Worm (Caenorhabditis elegans) whole organism, mixed stage, embryonic: ENCODE data around the gene clc-19.

Experiments
- M03D4.4 ChIP-seq: sonication (generic microtip); optimal IDR thresholded peaks from 2 replicates; lab custom pipeline; 2017; ENCODE audit warnings: mild to moderate bottlenecking, missing genetic modification characterization, missing compliant biosample characterization
- bed-3 ChIP-seq: fragments of 200-800 bp; sonication (Bioruptor generic); optimal IDR thresholded peaks from 3 replicates; lab custom pipeline; 2018; ENCODE audit warnings: mild to moderate bottlenecking, missing genetic modification characterization, moderate library complexity, missing compliant biosample characterization
- blmp-1 ChIP-seq: fragments of 150-350 bp; optimal IDR thresholded peaks from 2 replicates; lab custom pipeline; 2014; ENCODE audit warnings: missing biosample characterization, missing genetic modification characterization
- ceh-39 ChIP-seq: fragments of 150-350 bp; optimal IDR thresholded peaks from 2 replicates; lab custom pipeline; 2014; ENCODE audit warnings: missing biosample characterization, missing genetic modification characterization
- ceh-43 ChIP-seq: fragments of 200-800 bp; sonication (Bioruptor generic); optimal IDR thresholded peaks from 2 replicates; lab custom pipeline; 2018; ENCODE audit warnings: mild to moderate bottlenecking, missing genetic modification characterization, moderate library complexity, missing compliant biosample characterization
- ceh-83 ChIP-seq: fragments of 200-800 bp; sonication (Bioruptor generic); optimal IDR thresholded peaks from 2 replicates; lab custom pipeline; 2018; ENCODE audit warnings: mild to moderate bottlenecking, missing genetic modification characterization, missing compliant biosample characterization
- ces-1 ChIP-seq: fragments of 150-350 bp; optimal IDR thresholded peaks from 2 replicates; lab custom pipeline; 2014; ENCODE audit warnings: missing biosample characterization, missing genetic modification reagents, missing genetic modification characterization
- cnd-1 ChIP-seq: fragments of 200-800 bp; sonication (Bioruptor generic); optimal IDR thresholded peaks from 2 replicates; lab custom pipeline; 2018; ENCODE audit warnings: mild to moderate bottlenecking, missing genetic modification characterization, missing compliant biosample characterization
- drap-1 ChIP-seq: fragments of 200-800 bp; sonication (Bioruptor generic); optimal IDR thresholded peaks from 3 replicates; lab custom pipeline; 2018; ENCODE audit warnings: mild to moderate bottlenecking, missing genetic modification characterization, missing compliant biosample characterization
- elt-1 ChIP-seq: sonication (generic microtip); optimal IDR thresholded peaks from 2 replicates; lab custom pipeline; 2017; ENCODE audit warnings: missing genetic modification characterization, mild to moderate bottlenecking, missing compliant biosample characterization, antibody characterized with exemption, moderate library complexity, borderline replicate concordance; ENCODE audit not compliant: insufficient read depth
- elt-3 ChIP-seq: fragments of 150-350 bp; optimal IDR thresholded peaks from 2 replicates; lab custom pipeline; 2014; ENCODE audit warnings: missing biosample characterization, missing genetic modification characterization
- flh-1 ChIP-seq: fragments of 200-800 bp; sonication (Bioruptor generic); optimal IDR thresholded peaks from 2 replicates; lab custom pipeline; 2018; ENCODE audit warnings: mild to moderate bottlenecking, missing genetic modification characterization, moderate library complexity, missing compliant biosample characterization
- ham-2 ChIP-seq: fragments of 200-800 bp; sonication (Bioruptor generic); optimal IDR thresholded peaks from 2 replicates; lab custom pipeline; 2018; ENCODE audit warnings: mild to moderate bottlenecking, missing genetic modification characterization, missing compliant biosample characterization
- hlh-1 ChIP-seq: fragments of 150-350 bp; optimal IDR thresholded peaks from 2 replicates; lab custom pipeline; 2014; ENCODE audit warnings: missing biosample characterization, missing genetic modification reagents, missing genetic modification characterization
- lin-13 ChIP-seq: fragments of 150-350 bp; optimal IDR thresholded peaks from 2 replicates; lab custom pipeline; 2014; ENCODE audit warnings: missing biosample characterization, missing genetic modification characterization
- mep-1 ChIP-seq: fragments of 150-350 bp; optimal IDR thresholded peaks from 2 replicates; lab custom pipeline; 2017; ENCODE audit warnings: missing biosample characterization, missing genetic modification reagents, missing genetic modification characterization, inconsistent platforms
- mls-2 ChIP-seq: sonication (generic microtip); optimal IDR thresholded peaks from 2 replicates; lab custom pipeline; 2016; ENCODE audit warnings: mild to moderate bottlenecking, missing genetic modification characterization, moderate library complexity, missing compliant biosample characterization
- nhr-12 ChIP-seq: fragments of 150-350 bp; optimal IDR thresholded peaks from 2 replicates; lab custom pipeline; 2014; ENCODE audit warnings: missing biosample characterization, missing genetic modification characterization
- nhr-2 ChIP-seq: fragments of 150-350 bp; optimal IDR thresholded peaks from 2 replicates; lab custom pipeline; 2014; ENCODE audit warnings: missing biosample characterization, missing genetic modification characterization
- nhr-237 ChIP-seq: fragments of 150-350 bp; optimal IDR thresholded peaks from 2 replicates; lab custom pipeline; 2014; ENCODE audit warnings: missing biosample characterization, missing genetic modification characterization
- nhr-28 ChIP-seq: fragments of 150-350 bp; optimal IDR thresholded peaks from 2 replicates; lab custom pipeline; 2014; ENCODE audit warnings: missing biosample characterization, missing genetic modification characterization
- nhr-76 ChIP-seq: sonication (generic microtip); optimal IDR thresholded peaks from 2 replicates; lab custom pipeline; 2017; ENCODE audit warnings: missing biosample characterization, missing genetic modification characterization
- pha-4 ChIP-seq: fragments of 150-350 bp; optimal IDR thresholded peaks from 2 replicates; lab custom pipeline; 2018; ENCODE audit warnings: missing biosample characterization, missing genetic modification reagents, missing genetic modification characterization
- sem-2 ChIP-seq: fragments of 200-800 bp; sonication (Bioruptor generic); optimal IDR thresholded peaks from 2 replicates; lab custom pipeline; 2018; ENCODE audit warnings: mild to moderate bottlenecking, missing genetic modification characterization, missing compliant biosample characterization
- sptf-1 ChIP-seq: sonication (generic microtip); optimal IDR thresholded peaks from 2 replicates; lab custom pipeline; 2017; ENCODE audit warnings: mild to moderate bottlenecking, missing genetic modification characterization, moderate library complexity, missing compliant biosample characterization
- tbx-8 ChIP-seq: fragments of 200-800 bp; sonication (Bioruptor generic); optimal IDR thresholded peaks from 2 replicates; lab custom pipeline; 2018; ENCODE audit warnings: mild to moderate bottlenecking, missing genetic modification characterization, moderate library complexity, missing compliant biosample characterization
- unc-120 ChIP-seq: sonication (generic microtip); optimal IDR thresholded peaks from 2 replicates; lab custom pipeline; 2017; ENCODE audit warnings: missing genetic modification characterization, missing compliant biosample characterization; ENCODE audit not compliant: poor library complexity, severe bottlenecking
- unc-39 ChIP-seq: fragments of 150-350 bp; optimal IDR thresholded peaks from 2 replicates; lab custom pipeline; 2014; ENCODE audit warnings: missing biosample characterization, missing genetic modification characterization
- unc-62 ChIP-seq: fragments of 150-350 bp; optimal IDR thresholded peaks from 2 replicates; lab custom pipeline; 2014; ENCODE audit warnings: missing biosample characterization, missing genetic modification reagents, missing genetic modification characterization
- zip-8 ChIP-seq: fragments of 150-350 bp; optimal IDR thresholded peaks from 2 replicates; lab custom pipeline; 2014; ENCODE audit warnings: missing biosample characterization, missing genetic modification characterization
- ztf-11 ChIP-seq: fragments of 150-350 bp; optimal IDR thresholded peaks from 2 replicates; lab custom pipeline; 2014; ENCODE audit warnings: missing biosample characterization, missing genetic modification characterization

The clc-19 gene

DNA sequence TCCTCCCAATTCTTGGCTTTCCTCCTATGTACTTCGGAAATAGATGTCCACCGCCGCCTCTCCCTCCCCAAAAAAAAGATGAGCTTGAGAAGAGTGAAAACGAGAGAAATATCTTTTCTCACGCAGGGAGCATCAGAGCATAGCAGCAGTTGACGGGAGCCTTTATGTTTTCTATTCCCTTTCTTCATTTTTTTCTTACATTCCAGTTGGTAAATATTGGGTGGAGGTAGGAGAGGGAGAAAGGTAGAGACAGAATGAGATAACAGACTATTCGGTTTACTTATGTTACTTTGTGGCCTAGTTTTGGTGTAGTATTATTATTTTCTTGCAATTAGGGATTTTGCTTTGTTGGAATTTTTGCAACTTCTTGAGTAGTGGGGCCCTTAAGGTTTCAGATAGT is 28.8 kb downstream of the clc-19 start:
- TF ChIP-seq sem-2 (GFP tag; lab: Kevin White, UChicago) (no peak), mls-2 (tag; lab: Kevin White, UChicago) (no peak)

DNA sequence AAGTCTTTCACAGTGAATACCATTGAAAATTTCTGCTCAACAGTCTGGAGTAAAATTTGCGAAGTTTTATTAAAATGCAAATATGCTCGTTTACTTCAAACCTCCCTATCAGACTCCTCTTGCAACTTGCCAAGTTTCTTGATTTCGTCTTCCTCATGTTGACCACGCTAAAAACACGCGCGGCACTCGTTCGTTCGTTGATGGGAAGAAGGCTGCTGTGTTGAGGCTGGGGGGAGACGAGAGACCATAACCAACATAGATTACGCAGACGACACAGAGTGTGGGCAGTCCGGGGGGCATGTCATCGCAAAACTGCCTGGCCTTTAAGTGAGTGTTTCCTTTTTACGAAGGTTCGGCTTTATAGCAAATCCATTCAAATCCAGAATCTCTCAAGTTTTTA is 29.4 kb downstream of the clc-19 start:
- no peak for TF ChIP-seq hlh-1 (tag; lab: Kevin White, UChicago)
- TF ChIP-seq ztf-11 (tag; lab: Kevin White, UChicago), result peak; percentile 14
- no peak for TF ChIP-seq pha-4
- TF ChIP-seq blmp-1, result no peak
- no peak for TF ChIP-seq flh-1 (GFP tag; lab: Kevin White, UChicago)
- no peak for TF ChIP-seq sem-2 (GFP tag; lab: Kevin White, UChicago)
- no peak for TF ChIP-seq nhr-76 (tag; lab: Kevin White, UChicago)
- TF ChIP-seq ceh-43 (GFP tag; lab: Kevin White, UChicago), result no peak
- TF ChIP-seq mls-2 (tag; lab: Kevin White, UChicago), result peak; percentile 17
- TF ChIP-seq ham-2 (GFP tag; lab: Kevin White, UChicago), result no peak
- no peak for TF ChIP-seq bed-3 (GFP tag; lab: Kevin White, UChicago)
- no peak for TF ChIP-seq M03D4.4 (tag; lab: Kevin White, UChicago)
- TF ChIP-seq drap-1, result no peak

- TF ChIP-seq ceh-43 (GFP tag; lab: Kevin White, UChicago) (no peak), cnd-1 (tag; lab: Kevin White, UChicago) (no peak), elt-1 (no peak), tbx-8 (GFP tag; lab: Kevin White, UChicago) (no peak), nhr-237 (tag; lab: Kevin White, UChicago) (no peak), ztf-11 (tag; lab: Kevin White, UChicago) (no peak), ham-2 (GFP tag; lab: Kevin White, UChicago) (no peak), sptf-1 (tag; lab: Kevin White, UChicago) (no peak), nhr-12 (tag; lab: Kevin White, UChicago) (no peak), hlh-1 (tag; lab: Kevin White, UChicago) (no peak), lin-13 (tag; lab: Kevin White, UChicago) (no peak), sem-2 (GFP tag; lab: Kevin White, UChicago) (no peak), unc-39 (no peak)
Measured at ce11 chrIII:842630-843029, 30.7 kb downstream of the clc-19 start, which contains the start of gene far-8. Gene far-8, plus strand, starts transcription at chrIII:842930.

DNA sequence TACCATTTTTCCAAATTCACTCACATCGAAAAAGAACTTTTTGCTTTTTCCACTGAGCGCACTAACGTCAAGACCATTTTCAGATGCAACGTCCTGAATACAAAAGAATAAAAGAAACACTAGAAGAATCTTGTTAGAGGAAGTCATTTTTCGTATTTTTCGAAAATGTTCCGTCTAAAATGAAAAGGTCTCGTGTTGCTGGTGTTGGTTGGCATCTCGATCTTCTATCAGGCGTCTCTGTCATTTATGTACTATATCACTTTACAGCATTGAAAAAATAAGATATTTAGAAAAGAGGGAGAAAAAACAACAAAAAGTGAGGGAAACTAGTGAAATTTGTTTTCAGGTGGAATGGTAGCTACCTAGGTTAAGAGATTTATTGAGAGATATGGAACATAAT is 32.2 kb downstream of the clc-19 start, which contains the start of gene K02F3.9:
TSS of gene K02F3.9 (minus strand) at position 190 of the 400 bp plus-strand sequence.
- TF ChIP-seq cnd-1 (tag; lab: Kevin White, UChicago) (no peak), unc-39 (no peak), ztf-11 (tag; lab: Kevin White, UChicago) (no peak), sem-2 (GFP tag; lab: Kevin White, UChicago) (no peak)

ce11 chrIII:839491-839890 is 33.9 kb downstream of the clc-19 start, which contains the start of gene dos-3:
Gene dos-3, minus strand, starts transcription at chrIII:839591.
- no peak for TF ChIP-seq nhr-237 (tag; lab: Kevin White, UChicago)
- TF ChIP-seq flh-1 (GFP tag; lab: Kevin White, UChicago), result no peak
- TF ChIP-seq mep-1 (tag; lab: Kevin White, UChicago), result no peak
- no peak for TF ChIP-seq pha-4
- no peak for TF ChIP-seq mls-2 (tag; lab: Kevin White, UChicago)
- TF ChIP-seq elt-3 (tag; lab: Kevin White, UChicago), result no peak
- no peak for TF ChIP-seq nhr-28 (tag; lab: Kevin White, UChicago)
- no peak for TF ChIP-seq ces-1 (GFP tag; lab: Kevin White, UChicago)
- TF ChIP-seq unc-120 (tag; lab: Kevin White, UChicago), result no peak
- no peak for TF ChIP-seq nhr-12 (tag; lab: Kevin White, UChicago)
- no peak for TF ChIP-seq sptf-1 (tag; lab: Kevin White, UChicago)
- no peak for TF ChIP-seq blmp-1
- no peak for TF ChIP-seq ceh-39
- no peak for TF ChIP-seq bed-3 (GFP tag; lab: Kevin White, UChicago)
- TF ChIP-seq ztf-11 (tag; lab: Kevin White, UChicago), result no peak

- TF ChIP-seq pha-4, result peak; percentile 20
- TF ChIP-seq zip-8 (tag; lab: Kevin White, UChicago), result no peak
- peak; percentile 88 for TF ChIP-seq sptf-1 (tag; lab: Kevin White, UChicago)
- TF ChIP-seq nhr-237 (tag; lab: Kevin White, UChicago), result peak; percentile 60
- TF ChIP-seq nhr-12 (tag; lab: Kevin White, UChicago), result no peak
- TF ChIP-seq unc-39, result peak; percentile 50
- no peak for TF ChIP-seq ceh-39
- peak; percentile 40 for TF ChIP-seq cnd-1 (tag; lab: Kevin White, UChicago)
- TF ChIP-seq ceh-43 (GFP tag; lab: Kevin White, UChicago), result peak; percentile 48
- TF ChIP-seq elt-3 (tag; lab: Kevin White, UChicago), result peak; percentile 85
- TF ChIP-seq elt-1, result no peak
- no peak for TF ChIP-seq blmp-1
- TF ChIP-seq nhr-76 (tag; lab: Kevin White, UChicago), result no peak
- peak; percentile 62 for TF ChIP-seq sem-2 (GFP tag; lab: Kevin White, UChicago)
- peak; percentile 69 for TF ChIP-seq flh-1 (GFP tag; lab: Kevin White, UChicago)
- no peak for TF ChIP-seq ztf-11 (tag; lab: Kevin White, UChicago)
- TF ChIP-seq ceh-83 (GFP tag; lab: Kevin White, UChicago), result peak; percentile 64
- TF ChIP-seq ces-1 (GFP tag; lab: Kevin White, UChicago), result peak; percentile 46
- TF ChIP-seq M03D4.4 (tag; lab: Kevin White, UChicago), result peak; percentile 57
- no peak for TF ChIP-seq lin-13 (tag; lab: Kevin White, UChicago)
- peak; percentile 47 for TF ChIP-seq ham-2 (GFP tag; lab: Kevin White, UChicago)
- peak; percentile 79 for TF ChIP-seq mls-2 (tag; lab: Kevin White, UChicago)
- TF ChIP-seq drap-1, result peak; percentile 76
- peak; percentile 14 for TF ChIP-seq unc-62 (GFP tag; lab: Kevin White, UChicago)
- no peak for TF ChIP-seq hlh-1 (tag; lab: Kevin White, UChicago)
- TF ChIP-seq tbx-8 (GFP tag; lab: Kevin White, UChicago), result peak; percentile 66
- no peak for TF ChIP-seq mep-1 (tag; lab: Kevin White, UChicago)
- TF ChIP-seq unc-120 (tag; lab: Kevin White, UChicago), result peak; percentile 53
- TF ChIP-seq nhr-2 (tag; lab: Kevin White, UChicago), result no peak
Measured at ce11 chrIII:835713-836278, 37.6 kb downstream of the clc-19 start.
